Fruit fly (Drosophila melanogaster) whole organism, prepupa: ENCODE measurements around the gene CG31161.

Experiments used
- Blimp-1 ChIP-seq: fragments of 200-800 bp; sonication (Bioruptor generic); optimal IDR thresholded peaks from 3 replicates; lab custom pipeline; 2017; ENCODE audit warnings: missing biosample characterization, missing genetic modification characterization, mild to moderate bottlenecking, moderate library complexity, missing genetic modification reagents
- CG11294 ChIP-seq: fragments of 200-800 bp; sonication (Bioruptor generic); IDR thresholded peaks from 2 replicates; pipeline ENCODE4 v1.3.6; 2022; ENCODE audit warnings: missing biosample characterization, missing genetic modification characterization
- CG11902 ChIP-seq: fragments of 200-800 bp; sonication (Bioruptor generic); optimal IDR thresholded peaks from 3 replicates; lab custom pipeline; 2016; ENCODE audit warnings: missing biosample characterization, missing genetic modification characterization
- CG16779 ChIP-seq: fragments of 200-800 bp; sonication (Bioruptor generic); optimal IDR thresholded peaks from 3 replicates; lab custom pipeline; 2017; ENCODE audit warnings: missing biosample characterization, mild to moderate bottlenecking, missing genetic modification characterization
- CG3032 ChIP-seq: fragments of 200-800 bp; optimal IDR thresholded peaks from 2 replicates; lab custom pipeline; 2019; ENCODE audit warnings: missing biosample characterization, mild to moderate bottlenecking, missing genetic modification characterization, moderate library complexity
- CG31627 ChIP-seq: fragments of 200-800 bp; sonication (Bioruptor generic); optimal IDR thresholded peaks from 3 replicates; lab custom pipeline; 2016; ENCODE audit warnings: missing biosample characterization, missing genetic modification characterization
- CG32006 ChIP-seq: fragments of 200-800 bp; sonication (Bioruptor generic); optimal IDR thresholded peaks from 3 replicates; lab custom pipeline; 2017; ENCODE audit warnings: missing biosample characterization, mild to moderate bottlenecking, missing genetic modification characterization
- CG3919 ChIP-seq: fragments of 200-800 bp; sonication (Bioruptor generic); optimal IDR thresholded peaks from 3 replicates; lab custom pipeline; 2016; ENCODE audit warnings: missing biosample characterization, missing genetic modification characterization
- CG4318 ChIP-seq: fragments of 200-800 bp; sonication (Bioruptor generic); optimal IDR thresholded peaks from 3 replicates; lab custom pipeline; 2017; ENCODE audit warnings: missing biosample characterization, mild to moderate bottlenecking, missing genetic modification characterization
- CG6792 ChIP-seq: fragments of 200-800 bp; sonication (Bioruptor generic); optimal IDR thresholded peaks from 3 replicates; lab custom pipeline; 2016; ENCODE audit warnings: missing biosample characterization, missing genetic modification characterization
- CG6808 ChIP-seq: fragments of 200-800 bp; sonication (Bioruptor generic); optimal IDR thresholded peaks from 3 replicates; lab custom pipeline; 2017; ENCODE audit warnings: missing biosample characterization, missing genetic modification characterization, mild to moderate bottlenecking, moderate library complexity, missing genetic modification reagents
- CG6854 ChIP-seq: fragments of 200-800 bp; sonication (Bioruptor generic); optimal IDR thresholded peaks from 2 replicates; lab custom pipeline; 2017; ENCODE audit warnings: missing biosample characterization, mild to moderate bottlenecking, missing genetic modification characterization
- CG8119 ChIP-seq: fragments of 200-800 bp; sonication (Bioruptor generic); IDR thresholded peaks from 3 replicates; pipeline ENCODE4 v1.3.6; 2022; ENCODE audit warnings: missing biosample characterization, missing genetic modification characterization
- CG8319 ChIP-seq: fragments of 200-800 bp; sonication (Bioruptor generic); optimal IDR thresholded peaks from 3 replicates; lab custom pipeline; 2016; ENCODE audit warnings: missing biosample characterization, missing genetic modification characterization
- CG8632 ChIP-seq: fragments of 200-800 bp; sonication (Bioruptor generic); optimal IDR thresholded peaks from 3 replicates; lab custom pipeline; 2016; ENCODE audit warnings: missing biosample characterization, missing genetic modification characterization
- CG9139 ChIP-seq: fragments of 200-800 bp; sonication (Bioruptor generic); optimal IDR thresholded peaks from 3 replicates; lab custom pipeline; 2017; ENCODE audit warnings: missing biosample characterization, mild to moderate bottlenecking, missing genetic modification characterization
- Eip75B ChIP-seq: fragments of 200-800 bp; sonication (Bioruptor generic); optimal IDR thresholded peaks from 3 replicates; lab custom pipeline; 2016; ENCODE audit warnings: missing biosample characterization, missing genetic modification characterization
- Eip78C ChIP-seq: fragments of 200-800 bp; sonication (Bioruptor generic); peaks from one replicate; lab custom pipeline; 2016; ENCODE audit warnings: missing biosample characterization, missing genetic modification characterization
- Ets21C ChIP-seq: fragments of 200-800 bp; sonication (Bioruptor generic); optimal IDR thresholded peaks from 3 replicates; lab custom pipeline; 2016; ENCODE audit warnings: missing biosample characterization, missing genetic modification characterization
- Gug ChIP-seq: fragments of 200-800 bp; sonication (Bioruptor generic); IDR thresholded peaks from 2 replicates; pipeline ENCODE4 v1.3.6; 2022; ENCODE audit warnings: missing biosample characterization, missing genetic modification characterization
- Hr38 ChIP-seq: sonication (Bioruptor generic); optimal IDR thresholded peaks from 2 replicates; lab custom pipeline; 2016; ENCODE audit warnings: missing biosample characterization, missing genetic modification characterization
- Hr39 ChIP-seq: fragments of 200-800 bp; sonication (Bioruptor generic); optimal IDR thresholded peaks from 2 replicates; lab custom pipeline; 2016; ENCODE audit warnings: missing biosample characterization, missing genetic modification characterization
- Hr4 ChIP-seq: fragments of 200-800 bp; sonication (Bioruptor generic); optimal IDR thresholded peaks from 3 replicates; lab custom pipeline; 2016; ENCODE audit warnings: missing biosample characterization, missing genetic modification characterization
- Lpt ChIP-seq: fragments of 200-800 bp; sonication (Bioruptor generic); optimal IDR thresholded peaks from 3 replicates; lab custom pipeline; 2016; ENCODE audit warnings: missing biosample characterization, missing genetic modification characterization
- Met ChIP-seq: fragments of 200-800 bp; sonication (Bioruptor generic); optimal IDR thresholded peaks from 3 replicates; lab custom pipeline; 2016; ENCODE audit warnings: missing biosample characterization, missing genetic modification characterization
- OdsH ChIP-seq: fragments of 200-800 bp; sonication (Bioruptor generic); optimal IDR thresholded peaks from 3 replicates; lab custom pipeline; 2016; ENCODE audit warnings: missing biosample characterization, missing genetic modification characterization
- Sox14 ChIP-seq: fragments of 200-800 bp; sonication (Bioruptor generic); optimal IDR thresholded peaks from 3 replicates; lab custom pipeline; 2016; ENCODE audit warnings: missing biosample characterization, missing genetic modification characterization
- achi ChIP-seq: fragments of 200-800 bp; sonication (Bioruptor generic); optimal IDR thresholded peaks from 3 replicates; lab custom pipeline; 2016; ENCODE audit warnings: missing biosample characterization, missing genetic modification characterization
- acj6 ChIP-seq: fragments of 200-800 bp; sonication (Bioruptor generic); optimal IDR thresholded peaks from 3 replicates; lab custom pipeline; 2016; ENCODE audit warnings: missing biosample characterization, missing genetic modification characterization
- dsx ChIP-seq: fragments of 200-800 bp; optimal IDR thresholded peaks from 3 replicates; lab custom pipeline; 2019; ENCODE audit warnings: missing biosample characterization, mild to moderate bottlenecking, missing genetic modification characterization, moderate library complexity; ENCODE audit not compliant: poor library complexity, severe bottlenecking
- esn ChIP-seq: fragments of 200-800 bp; sonication (Bioruptor generic); optimal IDR thresholded peaks from 2 replicates; lab custom pipeline; 2016; ENCODE audit warnings: missing biosample characterization, mild to moderate bottlenecking, missing genetic modification characterization, moderate library complexity
- fd59A ChIP-seq: fragments of 200-800 bp; sonication (Bioruptor generic); optimal IDR thresholded peaks from 2 replicates; lab custom pipeline; 2017; ENCODE audit warnings: missing biosample characterization, mild to moderate bottlenecking, missing genetic modification characterization, missing genetic modification reagents
- lz ChIP-seq: fragments of 200-800 bp; sonication (Bioruptor generic); optimal IDR thresholded peaks from 3 replicates; lab custom pipeline; 2016; ENCODE audit warnings: missing biosample characterization, missing genetic modification characterization
- net ChIP-seq: fragments of 200-800 bp; sonication (Bioruptor generic); optimal IDR thresholded peaks from 3 replicates; lab custom pipeline; 2016; ENCODE audit warnings: missing biosample characterization, missing genetic modification characterization
- pdm3 ChIP-seq: fragments of 200-800 bp; sonication (Bioruptor generic); optimal IDR thresholded peaks from 3 replicates; lab custom pipeline; 2016; ENCODE audit warnings: missing biosample characterization, missing genetic modification characterization
- salr ChIP-seq, 2 experiments: fragments of 200-800 bp; sonication (Bioruptor generic); optimal IDR thresholded peaks; 3 replicates each; lab custom pipeline; 2016 to 2018; ENCODE audit warnings: missing biosample characterization in 2 of 2, missing genetic modification characterization in 2 of 2, mild to moderate bottlenecking in 1 of 2
- spab ChIP-seq: fragments of 200-800 bp; sonication (Bioruptor generic); optimal IDR thresholded peaks from 2 replicates; lab custom pipeline; 2017; ENCODE audit warnings: missing biosample characterization, mild to moderate bottlenecking, missing genetic modification characterization, missing genetic modification reagents
- ss ChIP-seq, 2 experiments: fragments of 200-800 bp; sonication (Bioruptor generic); optimal IDR thresholded peaks; 2 replicates in 1 of 2; 3 replicates in 1 of 2; lab custom pipeline; 2017 to 2018; ENCODE audit warnings: mild to moderate bottlenecking in 2 of 2, missing biosample characterization in 2 of 2, missing genetic modification characterization in 2 of 2, moderate library complexity in 1 of 2
- vri ChIP-seq: fragments of 200-800 bp; sonication (Bioruptor generic); optimal IDR thresholded peaks from 3 replicates; lab custom pipeline; 2016; ENCODE audit warnings: missing biosample characterization, mild to moderate bottlenecking, missing genetic modification characterization

The CG31161 gene

DNA sequence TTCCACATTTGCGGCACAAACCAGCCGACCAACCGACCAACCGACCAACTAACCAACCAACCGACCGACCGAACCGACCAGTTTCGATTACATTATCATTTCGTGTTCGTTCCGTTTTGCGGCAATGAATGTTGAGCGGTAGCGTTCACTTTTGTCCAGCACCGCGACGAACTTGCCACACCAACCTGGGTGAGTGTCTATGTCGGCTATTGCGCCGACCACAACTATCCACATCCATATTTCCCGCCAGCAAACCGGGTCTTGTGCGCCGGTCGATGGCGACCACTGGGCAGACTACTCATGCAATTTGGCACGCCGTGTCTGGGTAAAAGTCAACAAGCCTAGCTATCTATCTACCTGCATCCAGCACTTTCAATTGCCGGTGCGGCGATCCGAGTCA is 39.3 kb upstream of the CG31161 start:
- TF ChIP-seq CG9139 (GFP tag; lab: Kevin White, UChicago) (no peak), CG8119 (GFP tag; lab: Robert Waterston, UW) (peak; percentile 14; the same call in 1 of the 3 replicates)
- TF ChIP-seq, all 60 proteins: peak for 1

DNA sequence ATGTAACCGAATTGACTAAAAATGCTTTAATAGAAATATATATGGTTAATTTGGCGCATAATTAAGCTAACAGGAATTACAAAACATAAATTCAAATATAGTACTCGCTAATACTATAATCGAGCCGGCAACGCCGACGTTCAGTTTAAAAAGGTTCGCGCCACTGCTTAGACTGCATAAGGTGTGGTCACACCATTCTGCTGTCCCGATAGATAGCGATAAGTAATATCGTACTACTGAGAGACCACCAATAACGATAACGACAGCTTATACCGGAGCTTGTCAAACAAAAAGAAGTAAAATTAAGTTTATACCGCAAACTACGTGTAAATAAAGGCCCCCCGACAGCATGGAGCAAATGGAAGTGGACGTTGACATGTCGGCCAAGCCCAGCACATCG is 35.8 kb upstream of the CG31161 start, which contains the start of gene CSN6:
Gene CSN6, plus strand, starts transcription at position 228 of the 400 bp plus-strand sequence.
- TF ChIP-seq net (GFP tag; lab: Kevin White, UChicago): no peak
- TF ChIP-seq Gug (GFP tag; lab: Robert Waterston, UW): no peak
- TF ChIP-seq CG8319: no peak
- TF ChIP-seq CG6792 (GFP tag; lab: Kevin White, UChicago): no peak
- no peak for TF ChIP-seq fd59A (GFP tag; lab: Kevin White, UChicago)
- no peak for TF ChIP-seq Hr4 (GFP tag; lab: Kevin White, UChicago)
- TF ChIP-seq Hr39: no peak
- no peak for TF ChIP-seq ss (GFP tag; optimal IDR thresholded peaks at IDR 0.05; lab: Kevin White, UChicago)
- peak; percentile 19 for TF ChIP-seq CG3032 (tag; lab: Kevin White, UChicago)
- peak; percentile 15 for TF ChIP-seq Eip78C (GFP tag; lab: Kevin White, UChicago)
- TF ChIP-seq salr (GFP tag; optimal IDR thresholded peaks at IDR 0.05; lab: Kevin White, UChicago): no peak
- peak; percentile 67 for TF ChIP-seq dsx
- no peak for TF ChIP-seq Lpt (GFP tag; lab: Kevin White, UChicago)
- TF ChIP-seq lz (GFP tag; lab: Kevin White, UChicago): no peak
- no peak for TF ChIP-seq acj6 (GFP tag; lab: Kevin White, UChicago)
- TF ChIP-seq esn: no peak
- no peak for TF ChIP-seq CG11902
- TF ChIP-seq CG32006 (GFP tag; lab: Kevin White, UChicago): no peak
- no peak for TF ChIP-seq spab
- peak; percentile 36 for TF ChIP-seq Sox14
- TF ChIP-seq vri (GFP tag; lab: Kevin White, UChicago): no peak
- TF ChIP-seq CG16779 (tag; lab: Kevin White, UChicago): no peak
- no peak for TF ChIP-seq CG4318 (GFP tag; lab: Kevin White, UChicago)
- TF ChIP-seq OdsH: no peak
- no peak for TF ChIP-seq CG6808 (GFP tag; lab: Kevin White, UChicago)
- TF ChIP-seq CG11294: no peak

DNA sequence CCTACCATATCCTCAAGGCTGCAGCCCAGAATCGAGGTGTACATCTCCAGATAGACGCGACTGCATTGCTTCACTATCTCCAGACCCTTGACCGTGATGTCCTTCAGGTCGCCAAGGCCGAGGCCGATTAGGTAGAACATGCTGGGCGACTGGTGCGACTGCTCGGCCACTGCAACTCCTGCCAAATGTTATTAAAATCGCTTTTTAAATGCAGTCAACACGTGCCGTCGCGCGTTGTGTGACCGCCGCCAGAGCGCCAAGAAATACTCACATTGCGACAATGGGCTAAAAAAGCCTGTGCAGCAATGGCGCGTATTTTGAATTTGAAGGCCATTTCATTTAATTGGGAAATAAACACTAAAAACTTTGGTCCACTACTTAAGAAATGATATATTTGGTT is 33.3 kb upstream of the CG31161 start, which contains the start of gene Dph5:
Gene Dph5, minus strand, starts transcription at position 245 of the 400 bp plus-strand sequence.
- TF ChIP-seq achi (GFP tag; lab: Kevin White, UChicago): no peak
- TF ChIP-seq Met (GFP tag; lab: Kevin White, UChicago): no peak
- TF ChIP-seq Sox14: no peak
- TF ChIP-seq CG31627: no peak
- no peak for TF ChIP-seq CG3919 (GFP tag; lab: Kevin White, UChicago)
- TF ChIP-seq Hr38: no peak
- TF ChIP-seq Ets21C (GFP tag; lab: Kevin White, UChicago): no peak
- no peak for TF ChIP-seq salr (GFP tag; optimal IDR thresholded peaks at IDR 0.05; lab: Kevin White, UChicago)
- no peak for TF ChIP-seq CG32006 (GFP tag; lab: Kevin White, UChicago)
- no peak for TF ChIP-seq CG8632 (GFP tag; lab: Kevin White, UChicago)
- TF ChIP-seq lz (GFP tag; lab: Kevin White, UChicago): no peak
- no peak for TF ChIP-seq CG6854 (GFP tag; lab: Kevin White, UChicago)
- TF ChIP-seq Eip75B (GFP tag; lab: Kevin White, UChicago): no peak
- no peak for TF ChIP-seq net (GFP tag; lab: Kevin White, UChicago)
- no peak for TF ChIP-seq pdm3
- TF ChIP-seq Lpt (GFP tag; lab: Kevin White, UChicago): no peak
- TF ChIP-seq Hr4 (GFP tag; lab: Kevin White, UChicago): no peak
- TF ChIP-seq Blimp-1 (GFP tag; lab: Kevin White, UChicago): no peak
- TF ChIP-seq Hr39: no peak
- TF ChIP-seq CG6808 (GFP tag; lab: Kevin White, UChicago): no peak
